Worm (Caenorhabditis elegans) whole organism, L4 larva: ENCODE measurements around the gene B0416.10.

Experiments
- F10B5.3 ChIP-seq: sonication (generic microtip); optimal IDR thresholded peaks from 2 replicates; lab custom pipeline; 2016; ENCODE audit warnings: mild to moderate bottlenecking, missing genetic modification characterization, missing compliant biosample characterization
- Y105C5A.15 ChIP-seq: fragments of 200-800 bp; sonication (Bioruptor generic); IDR thresholded peaks from 2 replicates; pipeline ENCODE4 v1.3.6; 2022; ENCODE audit warnings: missing genetic modification characterization, missing compliant biosample characterization
- Y5F2A.4 ChIP-seq: fragments of 200-800 bp; sonication (Bioruptor generic); optimal IDR thresholded peaks from 2 replicates; lab custom pipeline; 2018; ENCODE audit warnings: mild to moderate bottlenecking, missing genetic modification characterization, missing compliant biosample characterization
- Y75B8A.6 ChIP-seq: fragments of 200-800 bp; sonication (Bioruptor generic); IDR thresholded peaks from 2 replicates; pipeline ENCODE4 v1.3.6; 2022; ENCODE audit warnings: missing genetic modification reagents, missing genetic modification characterization, missing compliant biosample characterization
- ZK546.5 ChIP-seq, 2 experiments: sonication (generic microtip); optimal IDR thresholded peaks; 2 replicates each; lab custom pipeline; 2017; ENCODE audit warnings: missing biosample characterization in 2 of 2, missing genetic modification characterization in 2 of 2
- aly-2 ChIP-seq: sonication (generic microtip); optimal IDR thresholded peaks from 2 replicates; lab custom pipeline; 2018; ENCODE audit warnings: missing biosample characterization, missing genetic modification characterization
- ama-1 ChIP-seq: fragments of 150-350 bp; optimal IDR thresholded peaks from 2 replicates; lab custom pipeline; 2014; ENCODE audit warnings: inconsistent platforms, mixed read lengths
- ceh-20 ChIP-seq: fragments of 200-800 bp; sonication (Bioruptor generic); IDR thresholded peaks from 2 replicates; pipeline ENCODE4 v1.3.6; 2022; ENCODE audit warnings: missing genetic modification reagents, missing genetic modification characterization, missing compliant biosample characterization
- ceh-62 ChIP-seq: sonication (generic microtip); optimal IDR thresholded peaks from 2 replicates; lab custom pipeline; 2017; ENCODE audit warnings: missing biosample characterization, missing genetic modification characterization
- ceh-82 ChIP-seq: sonication (generic microtip); optimal IDR thresholded peaks from 2 replicates; lab custom pipeline; 2017; ENCODE audit warnings: missing biosample characterization, missing genetic modification characterization
- cey-2 ChIP-seq: sonication (generic microtip); optimal IDR thresholded peaks from 3 replicates; lab custom pipeline; 2017; ENCODE audit warnings: missing genetic modification characterization, mild to moderate bottlenecking, missing compliant biosample characterization, antibody characterized with exemption, borderline replicate concordance; ENCODE audit not compliant: insufficient read depth
- ctbp-1 ChIP-seq: fragments of 200-800 bp; sonication (Bioruptor generic); IDR thresholded peaks from 2 replicates; pipeline ENCODE4 v1.3.6; 2022; ENCODE audit warnings: missing genetic modification reagents, missing genetic modification characterization, missing compliant biosample characterization
- daf-16 ChIP-seq, 3 experiments: sonication (generic microtip); optimal IDR thresholded peaks; 2 replicates each; lab custom pipeline; 2016 to 2017; ENCODE audit warnings: missing genetic modification characterization in 3 of 3, missing genetic modification reagents in 3 of 3, mild to moderate bottlenecking in 2 of 3, missing compliant biosample characterization in 2 of 3, missing biosample characterization in 1 of 3, moderate library complexity in 1 of 3
- daf-19 ChIP-seq: fragments of 200-800 bp; sonication (Bioruptor generic); conservative IDR thresholded peaks from 2 replicates; pipeline ENCODE4 v1.3.6; 2022; ENCODE audit warnings: missing genetic modification characterization, missing compliant biosample characterization
- dmd-6 ChIP-seq: fragments of 200-800 bp; sonication (Bioruptor generic); IDR thresholded peaks from 2 replicates; pipeline ENCODE4 v1.3.6; 2022; ENCODE audit warnings: missing genetic modification reagents, missing genetic modification characterization, missing compliant biosample characterization
- dve-1 ChIP-seq: sonication (generic microtip); optimal IDR thresholded peaks from 2 replicates; lab custom pipeline; 2017; ENCODE audit warnings: antibody characterized with exemption, mild to moderate bottlenecking, missing genetic modification characterization, missing compliant biosample characterization; ENCODE audit not compliant: insufficient read depth
- fos-1 ChIP-seq: fragments of 150-350 bp; optimal IDR thresholded peaks from 2 replicates; lab custom pipeline; 2014; ENCODE audit warnings: missing biosample characterization, missing genetic modification characterization
- gei-8 ChIP-seq: fragments of 200-800 bp; sonication (Bioruptor generic); optimal IDR thresholded peaks from 2 replicates; lab custom pipeline; 2018; ENCODE audit warnings: mild to moderate bottlenecking, missing genetic modification characterization, missing compliant biosample characterization
- hlh-30 ChIP-seq: sonication (generic microtip); optimal IDR thresholded peaks from 2 replicates; lab custom pipeline; 2017; ENCODE audit warnings: antibody characterized with exemption, mild to moderate bottlenecking, missing genetic modification characterization, missing compliant biosample characterization; ENCODE audit not compliant: insufficient read depth
- jun-1 ChIP-seq: fragments of 150-350 bp; optimal IDR thresholded peaks from 2 replicates; lab custom pipeline; 2014; ENCODE audit warnings: missing biosample characterization, missing genetic modification reagents, missing genetic modification characterization
- lin-15B ChIP-seq: fragments of 150-350 bp; sonication (generic microtip); optimal IDR thresholded peaks from 3 replicates; lab custom pipeline; 2014; ENCODE audit warnings: missing biosample characterization, missing genetic modification characterization
- lin-29 ChIP-seq: fragments of 200-800 bp; sonication (Bioruptor generic); IDR thresholded peaks from 2 replicates; pipeline ENCODE4 v1.3.6; 2022; ENCODE audit warnings: missing genetic modification reagents, missing genetic modification characterization, missing compliant biosample characterization
- lin-39 ChIP-seq: fragments of 150-350 bp; optimal IDR thresholded peaks from 2 replicates; lab custom pipeline; 2014; ENCODE audit warnings: missing biosample characterization, missing genetic modification reagents, missing genetic modification characterization
- lir-3 ChIP-seq: sonication (generic microtip); optimal IDR thresholded peaks from 2 replicates; lab custom pipeline; 2016; ENCODE audit warnings: mild to moderate bottlenecking, missing genetic modification characterization, missing compliant biosample characterization
- madf-9 ChIP-seq: fragments of 200-800 bp; sonication (Bioruptor generic); conservative IDR thresholded peaks from 2 replicates; pipeline ENCODE4 v1.3.6; 2022; ENCODE audit warnings: missing genetic modification reagents, missing genetic modification characterization, missing compliant biosample characterization
- mdl-1 ChIP-seq, 2 experiments: fragments of 150-350 bp in 1 of 2; sonication (generic microtip) in 1 of 2; optimal IDR thresholded peaks; 2 replicates each; lab custom pipeline; 2014 to 2017; ENCODE audit warnings: missing biosample characterization in 2 of 2, missing genetic modification characterization in 2 of 2
- mdt-29 ChIP-seq: fragments of 200-800 bp; sonication (Bioruptor generic); IDR thresholded peaks from 2 replicates; pipeline ENCODE4 v1.3.6; 2022; ENCODE audit warnings: missing genetic modification reagents, missing genetic modification characterization, missing compliant biosample characterization
- nhr-102 ChIP-seq: sonication (generic microtip); optimal IDR thresholded peaks from 2 replicates; lab custom pipeline; 2016; ENCODE audit warnings: mild to moderate bottlenecking, missing genetic modification characterization, moderate library complexity, missing compliant biosample characterization
- nhr-25 ChIP-seq: sonication (generic microtip); optimal IDR thresholded peaks from 2 replicates; lab custom pipeline; 2017; ENCODE audit warnings: missing genetic modification characterization, mild to moderate bottlenecking, missing compliant biosample characterization, antibody characterized with exemption, moderate library complexity, borderline replicate concordance; ENCODE audit not compliant: insufficient read depth
- nhr-48 ChIP-seq: sonication (generic microtip); optimal IDR thresholded peaks from 2 replicates; lab custom pipeline; 2016; ENCODE audit warnings: mild to moderate bottlenecking, missing genetic modification characterization, missing compliant biosample characterization
- pha-4 ChIP-seq, 2 experiments: fragments of 150-350 bp in 1 of 2; fragments of 200-800 bp in 1 of 2; sonication (Bioruptor generic) in 1 of 2; IDR thresholded peaks in 1 of 2; optimal IDR thresholded peaks in 1 of 2; 2 replicates each; pipeline versions ENCODE4 v1.3.6 to Lab custom; 2014 to 2022; ENCODE audit warnings: missing genetic modification characterization in 2 of 2, missing genetic modification reagents in 2 of 2, missing biosample characterization in 1 of 2, missing compliant biosample characterization in 1 of 2
- skn-1 ChIP-seq: fragments of 150-350 bp; optimal IDR thresholded peaks from 2 replicates; lab custom pipeline; 2014; ENCODE audit warnings: missing biosample characterization, missing genetic modification characterization
- spr-1 ChIP-seq: sonication (generic microtip); optimal IDR thresholded peaks from 2 replicates; lab custom pipeline; 2016; ENCODE audit warnings: mild to moderate bottlenecking, missing genetic modification characterization, missing compliant biosample characterization
- tag-97 ChIP-seq: fragments of 200-800 bp; sonication (Bioruptor generic); IDR thresholded peaks from 2 replicates; pipeline ENCODE4 v1.3.6; 2022; ENCODE audit warnings: missing genetic modification characterization, missing compliant biosample characterization
- unc-62 ChIP-seq, 3 experiments: fragments of 150-350 bp in 1 of 3; sonication (generic microtip); optimal IDR thresholded peaks in 2 of 3; peaks in 1 of 3; 1 replicate in 1 of 3; 2 replicates in 2 of 3; lab custom pipeline; 2014 to 2017; ENCODE audit warnings: missing biosample characterization in 3 of 3, missing genetic modification characterization in 3 of 3, missing genetic modification reagents in 3 of 3, missing genotype in 1 of 3
- zip-2 ChIP-seq: fragments of 150-350 bp; optimal IDR thresholded peaks from 2 replicates; lab custom pipeline; 2014; ENCODE audit warnings: missing biosample characterization, missing genetic modification characterization

B0416.10 gene

DNA sequence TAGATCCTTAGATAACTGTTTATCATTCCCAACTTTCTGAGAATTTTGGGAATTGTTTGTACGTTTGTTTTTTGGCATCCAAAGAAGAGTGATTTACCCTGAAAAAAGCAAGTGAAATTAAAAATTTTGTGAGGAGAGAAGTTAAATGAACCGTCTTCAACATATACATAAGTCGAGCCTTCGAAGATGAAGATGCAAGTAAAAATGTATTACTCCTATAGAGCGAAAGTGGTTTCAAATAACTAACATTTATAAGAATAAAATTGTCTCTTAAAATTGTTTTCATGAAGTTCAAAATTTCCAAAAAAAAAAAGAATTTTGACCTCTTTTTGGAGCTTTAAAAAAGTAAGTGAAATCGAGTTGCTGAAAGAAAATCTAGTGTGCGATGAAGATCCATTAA is at the start of gene B0416.10:
Gene B0416.10, minus strand, starts transcription at position 101 of the 400 bp plus-strand sequence.
- no peak for TF ChIP-seq F10B5.3
- no peak for TF ChIP-seq ceh-82 (tag; lab: Kevin White, UChicago)
- no peak for TF ChIP-seq hlh-30 (tag; lab: Kevin White, UChicago)
- TF ChIP-seq nhr-102 (tag; lab: Kevin White, UChicago): no peak
- TF ChIP-seq skn-1 (tag; lab: Kevin White, UChicago): no peak
- TF ChIP-seq lin-15B (tag; lab: Kevin White, UChicago): no peak
- no peak for TF ChIP-seq lin-29 (GFP tag; lab: Robert Waterston, UW)
- TF ChIP-seq nhr-48 (tag; lab: Kevin White, UChicago): no peak
- no peak for TF ChIP-seq dmd-6 (GFP tag; lab: Robert Waterston, UW)
- TF ChIP-seq cey-2 (tag; lab: Kevin White, UChicago): no peak
- TF ChIP-seq mdt-29: no peak
- TF ChIP-seq ctbp-1: no peak
- no peak for TF ChIP-seq nhr-25 (tag; lab: Kevin White, UChicago)
- no peak for TF ChIP-seq mdl-1 (tag; optimal IDR thresholded peaks at IDR 0.05; lab: Kevin White, UChicago)
- TF ChIP-seq lir-3 (tag; lab: Kevin White, UChicago): no peak
- TF ChIP-seq ama-1 (lab: Kevin White, UChicago): no peak
- no peak for TF ChIP-seq Y75B8A.6 (GFP tag; lab: Robert Waterston, UW)
- TF ChIP-seq dve-1 (tag; lab: Kevin White, UChicago): no peak
- no peak for TF ChIP-seq jun-1 (tag; lab: Kevin White, UChicago)
- no peak for TF ChIP-seq tag-97 (GFP tag; lab: Robert Waterston, UW)

DNA sequence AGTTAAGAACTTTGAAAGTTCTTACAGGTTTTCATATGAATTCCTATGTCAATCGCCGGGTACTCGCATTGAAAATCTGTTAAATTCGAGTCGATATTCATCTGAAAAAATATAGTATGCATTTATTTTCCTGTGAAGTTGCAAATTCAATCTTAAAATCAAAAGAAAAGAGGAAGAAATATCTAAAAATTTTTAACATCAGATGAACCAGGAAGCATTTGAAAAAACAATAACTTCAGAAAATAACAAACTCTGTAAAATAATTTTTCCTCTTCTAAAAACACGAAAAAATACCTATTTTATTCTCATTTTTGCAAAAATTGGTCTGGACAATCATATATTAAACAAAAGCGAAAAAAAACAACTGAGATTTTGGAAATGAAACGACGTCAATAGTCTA is 44.6 kb upstream of the B0416.10 start, which contains the start of gene npr-7:
Gene npr-7, minus strand, starts transcription at position 101 of the 400 bp plus-strand sequence.
- no peak for TF ChIP-seq F10B5.3
- no peak for TF ChIP-seq Y105C5A.15 (GFP tag; lab: Robert Waterston, UW)
- TF ChIP-seq unc-62 (GFP tag; optimal IDR thresholded peaks at IDR 0.05 in 1 of 2; lab: Kevin White, UChicago): no peak
- no peak for TF ChIP-seq unc-62 (tag; optimal IDR thresholded peaks at IDR 0.05; lab: Kevin White, UChicago)
- no peak for TF ChIP-seq Y5F2A.4 (GFP tag; lab: Kevin White, UChicago)
- no peak for TF ChIP-seq fos-1
- TF ChIP-seq daf-19 (GFP tag; lab: Robert Waterston, UW): no peak
- TF ChIP-seq aly-2 (tag; lab: Kevin White, UChicago): no peak
- no peak for TF ChIP-seq pha-4 (GFP tag; IDR thresholded peaks at IDR 0.05; lab: Robert Waterston, UW)
- TF ChIP-seq pha-4 (tag; optimal IDR thresholded peaks at IDR 0.05; lab: Kevin White, UChicago): no peak
- TF ChIP-seq dve-1 (tag; lab: Kevin White, UChicago): no peak
- TF ChIP-seq ceh-62 (tag; lab: Kevin White, UChicago): no peak
- TF ChIP-seq skn-1 (tag; lab: Kevin White, UChicago): no peak
- no peak for TF ChIP-seq tag-97 (GFP tag; lab: Robert Waterston, UW)
- no peak for TF ChIP-seq ZK546.5 (tag; optimal IDR thresholded peaks at IDR 0.05; lab: Kevin White, UChicago)
- no peak for TF ChIP-seq madf-9 (GFP tag; lab: Robert Waterston, UW)
- no peak for TF ChIP-seq ceh-20 (GFP tag; lab: Robert Waterston, UW)
- no peak for TF ChIP-seq ceh-82 (tag; lab: Kevin White, UChicago)
- TF ChIP-seq gei-8 (GFP tag; lab: Kevin White, UChicago): no peak
- TF ChIP-seq lin-39 (tag; lab: Kevin White, UChicago): no peak
- no peak for TF ChIP-seq daf-16 (GFP tag; optimal IDR thresholded peaks at IDR 0.05; lab: Kevin White, UChicago)
- no peak for TF ChIP-seq daf-16 (tag; optimal IDR thresholded peaks at IDR 0.05; lab: Kevin White, UChicago)
- no peak for TF ChIP-seq zip-2
- TF ChIP-seq, all 104 proteins: peak for 0

DNA sequence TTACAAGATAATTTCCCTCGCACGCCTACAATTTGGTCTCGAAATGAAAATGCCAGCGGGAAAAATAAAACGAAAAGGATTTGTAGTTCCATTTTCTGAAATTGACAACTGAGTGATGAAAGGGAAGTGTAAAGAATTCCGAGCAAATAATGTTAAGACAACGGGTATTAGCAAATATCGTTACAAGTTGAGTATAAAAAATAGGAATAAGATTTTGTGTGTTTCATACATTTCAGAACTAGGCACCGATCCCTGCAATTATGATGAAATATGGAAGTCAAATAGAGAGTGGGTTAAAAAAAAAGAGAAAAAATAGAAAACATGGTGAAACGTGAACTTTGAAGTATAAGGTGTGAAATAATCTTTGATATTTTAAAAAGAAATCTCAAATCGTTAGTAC is 39.9 kb upstream of the B0416.10 start, which contains the start of gene ttr-38:
Gene ttr-38, minus strand, starts transcription at position 101 of the 400 bp plus-strand sequence.
- no peak for TF ChIP-seq spr-1 (tag; lab: Kevin White, UChicago)
- TF ChIP-seq, all 104 proteins: peak for 0
